Fruit fly (Drosophila melanogaster) whole organism, prepupa: ENCODE measurements around the gene CG16711.

Source experiments
- CG11294 ChIP-seq: fragments of 200-800 bp; sonication (Bioruptor generic); IDR thresholded peaks from 2 replicates; pipeline ENCODE4 v1.3.6; 2022; ENCODE audit warnings: missing biosample characterization, missing genetic modification characterization
- CG1621 ChIP-seq: fragments of 200-800 bp; sonication (Bioruptor generic); optimal IDR thresholded peaks from 3 replicates; lab custom pipeline; 2018; ENCODE audit warnings: missing biosample characterization, mild to moderate bottlenecking, missing genetic modification characterization
- CG31627 ChIP-seq: fragments of 200-800 bp; sonication (Bioruptor generic); optimal IDR thresholded peaks from 3 replicates; lab custom pipeline; 2016; ENCODE audit warnings: missing biosample characterization, missing genetic modification characterization
- Eip75B ChIP-seq: fragments of 200-800 bp; sonication (Bioruptor generic); optimal IDR thresholded peaks from 3 replicates; lab custom pipeline; 2016; ENCODE audit warnings: missing biosample characterization, missing genetic modification characterization
- Gug ChIP-seq: fragments of 200-800 bp; sonication (Bioruptor generic); IDR thresholded peaks from 2 replicates; pipeline ENCODE4 v1.3.6; 2022; ENCODE audit warnings: missing biosample characterization, missing genetic modification characterization
- Lpt ChIP-seq: fragments of 200-800 bp; sonication (Bioruptor generic); optimal IDR thresholded peaks from 3 replicates; lab custom pipeline; 2016; ENCODE audit warnings: missing biosample characterization, missing genetic modification characterization
- ss ChIP-seq, 2 experiments: fragments of 200-800 bp; sonication (Bioruptor generic); optimal IDR thresholded peaks; 2 replicates in 1 of 2; 3 replicates in 1 of 2; lab custom pipeline; 2017 to 2018; ENCODE audit warnings: mild to moderate bottlenecking in 2 of 2, missing biosample characterization in 2 of 2, missing genetic modification characterization in 2 of 2, moderate library complexity in 1 of 2

DNA sequence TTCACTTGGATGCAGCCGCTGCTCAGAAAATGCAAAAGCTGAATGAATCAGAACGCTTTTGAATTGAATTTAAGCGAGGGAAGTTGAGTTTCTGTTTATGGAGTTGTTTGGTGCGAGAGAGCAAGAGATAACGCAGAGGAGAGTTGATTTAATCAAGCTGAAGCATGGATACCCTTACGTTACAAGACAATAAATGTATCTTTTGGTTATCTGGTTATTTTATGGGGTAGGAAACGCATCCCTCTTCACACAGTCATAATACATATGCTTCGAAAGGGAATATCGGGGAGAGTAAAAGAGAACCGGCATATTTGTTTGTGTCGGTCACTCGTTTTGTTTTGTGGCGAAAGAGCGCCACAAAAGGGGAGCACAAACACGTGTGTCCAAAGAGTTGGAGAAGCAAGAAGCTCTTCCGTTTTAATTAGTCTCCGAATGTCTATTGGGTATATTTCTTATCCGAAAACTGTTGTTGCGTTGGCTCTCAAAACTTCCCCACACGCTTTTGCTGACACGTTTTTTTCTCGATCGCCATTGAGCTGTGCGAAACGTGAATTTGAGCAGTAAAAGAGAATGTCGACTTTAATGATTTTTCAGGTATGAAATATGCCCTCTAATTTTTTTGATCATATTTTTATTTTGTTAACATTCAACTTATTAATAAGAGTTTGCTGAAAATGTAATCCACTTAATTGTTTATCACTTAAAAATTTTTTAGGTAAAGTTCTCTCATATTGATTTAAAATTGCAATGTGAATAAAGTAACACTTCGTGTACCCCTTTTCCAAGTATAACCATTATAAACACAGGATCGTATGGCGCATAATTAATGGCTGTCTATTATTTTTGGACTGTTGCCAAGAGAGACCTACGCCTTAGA, 7.2 kb upstream of the CG16711 start, which contains the start of gene Prps:
- TF ChIP-seq Eip75B (GFP tag; lab: Kevin White, UChicago) (peak; percentile 91), Gug (GFP tag; lab: Robert Waterston, UW) (peak; percentile 71), ss (GFP tag; optimal IDR thresholded peaks at IDR 0.05; lab: Kevin White, UChicago) (peak; percentile 84 to 86), Lpt (GFP tag; lab: Kevin White, UChicago) (peak; percentile 70), CG11294 (GFP tag; lab: Robert Waterston, UW) (peak; percentile 72), CG31627 (GFP tag; lab: Kevin White, UChicago) (peak; percentile 83), CG1621 (peak; percentile 72)
